Worm (Caenorhabditis elegans) whole organism, mixed stage, embryonic: ENCODE results near the gene F31A3.3.
"Not testable (repeated sequence)": the region's sequence is repeated elsewhere in the genome, so short reads cannot be mapped to it uniquely, and the experiment has no call there.

ENCODE experiments used
- M03D4.4 ChIP-seq: sonication (generic microtip); optimal IDR thresholded peaks from 2 replicates; lab custom pipeline; 2017; ENCODE audit warnings: mild to moderate bottlenecking, missing genetic modification characterization, missing compliant biosample characterization
- bed-3 ChIP-seq: fragments of 200-800 bp; sonication (Bioruptor generic); optimal IDR thresholded peaks from 3 replicates; lab custom pipeline; 2018; ENCODE audit warnings: mild to moderate bottlenecking, missing genetic modification characterization, moderate library complexity, missing compliant biosample characterization
- ceh-39 ChIP-seq: fragments of 150-350 bp; optimal IDR thresholded peaks from 2 replicates; lab custom pipeline; 2014; ENCODE audit warnings: missing biosample characterization, missing genetic modification characterization
- ces-1 ChIP-seq: fragments of 150-350 bp; optimal IDR thresholded peaks from 2 replicates; lab custom pipeline; 2014; ENCODE audit warnings: missing biosample characterization, missing genetic modification reagents, missing genetic modification characterization
- cnd-1 ChIP-seq: fragments of 200-800 bp; sonication (Bioruptor generic); optimal IDR thresholded peaks from 2 replicates; lab custom pipeline; 2018; ENCODE audit warnings: mild to moderate bottlenecking, missing genetic modification characterization, missing compliant biosample characterization
- drap-1 ChIP-seq: fragments of 200-800 bp; sonication (Bioruptor generic); optimal IDR thresholded peaks from 3 replicates; lab custom pipeline; 2018; ENCODE audit warnings: mild to moderate bottlenecking, missing genetic modification characterization, missing compliant biosample characterization
- elt-3 ChIP-seq: fragments of 150-350 bp; optimal IDR thresholded peaks from 2 replicates; lab custom pipeline; 2014; ENCODE audit warnings: missing biosample characterization, missing genetic modification characterization
- flh-1 ChIP-seq: fragments of 200-800 bp; sonication (Bioruptor generic); optimal IDR thresholded peaks from 2 replicates; lab custom pipeline; 2018; ENCODE audit warnings: mild to moderate bottlenecking, missing genetic modification characterization, moderate library complexity, missing compliant biosample characterization
- ham-2 ChIP-seq: fragments of 200-800 bp; sonication (Bioruptor generic); optimal IDR thresholded peaks from 2 replicates; lab custom pipeline; 2018; ENCODE audit warnings: mild to moderate bottlenecking, missing genetic modification characterization, missing compliant biosample characterization
- lin-13 ChIP-seq: fragments of 150-350 bp; optimal IDR thresholded peaks from 2 replicates; lab custom pipeline; 2014; ENCODE audit warnings: missing biosample characterization, missing genetic modification characterization
- lin-32 ChIP-seq: fragments of 200-800 bp; sonication (Bioruptor generic); optimal IDR thresholded peaks from 2 replicates; lab custom pipeline; 2018; ENCODE audit warnings: mild to moderate bottlenecking, missing genetic modification characterization, missing compliant biosample characterization
- lsy-2 ChIP-seq: fragments of 150-350 bp; optimal IDR thresholded peaks from 2 replicates; lab custom pipeline; 2014; ENCODE audit warnings: missing biosample characterization, missing genetic modification characterization
- mab-5 ChIP-seq: fragments of 150-350 bp; optimal IDR thresholded peaks from 2 replicates; lab custom pipeline; 2014; ENCODE audit warnings: missing biosample characterization, missing genetic modification characterization
- mep-1 ChIP-seq: fragments of 150-350 bp; optimal IDR thresholded peaks from 2 replicates; lab custom pipeline; 2017; ENCODE audit warnings: missing biosample characterization, missing genetic modification reagents, missing genetic modification characterization, inconsistent platforms
- mls-2 ChIP-seq: sonication (generic microtip); optimal IDR thresholded peaks from 2 replicates; lab custom pipeline; 2016; ENCODE audit warnings: mild to moderate bottlenecking, missing genetic modification characterization, moderate library complexity, missing compliant biosample characterization
- nhr-12 ChIP-seq: fragments of 150-350 bp; optimal IDR thresholded peaks from 2 replicates; lab custom pipeline; 2014; ENCODE audit warnings: missing biosample characterization, missing genetic modification characterization
- nhr-2 ChIP-seq: fragments of 150-350 bp; optimal IDR thresholded peaks from 2 replicates; lab custom pipeline; 2014; ENCODE audit warnings: missing biosample characterization, missing genetic modification characterization
- nhr-237 ChIP-seq: fragments of 150-350 bp; optimal IDR thresholded peaks from 2 replicates; lab custom pipeline; 2014; ENCODE audit warnings: missing biosample characterization, missing genetic modification characterization
- nhr-28 ChIP-seq: fragments of 150-350 bp; optimal IDR thresholded peaks from 2 replicates; lab custom pipeline; 2014; ENCODE audit warnings: missing biosample characterization, missing genetic modification characterization
- nhr-76 ChIP-seq: sonication (generic microtip); optimal IDR thresholded peaks from 2 replicates; lab custom pipeline; 2017; ENCODE audit warnings: missing biosample characterization, missing genetic modification characterization
- pha-4 ChIP-seq: fragments of 150-350 bp; optimal IDR thresholded peaks from 2 replicates; lab custom pipeline; 2018; ENCODE audit warnings: missing biosample characterization, missing genetic modification reagents, missing genetic modification characterization
- sem-2 ChIP-seq: fragments of 200-800 bp; sonication (Bioruptor generic); optimal IDR thresholded peaks from 2 replicates; lab custom pipeline; 2018; ENCODE audit warnings: mild to moderate bottlenecking, missing genetic modification characterization, missing compliant biosample characterization
- snpc-4 ChIP-seq: fragments of 150-350 bp; optimal IDR thresholded peaks from 2 replicates; lab custom pipeline; 2014; ENCODE audit warnings: missing biosample characterization, missing genetic modification characterization
- sptf-1 ChIP-seq: sonication (generic microtip); optimal IDR thresholded peaks from 2 replicates; lab custom pipeline; 2017; ENCODE audit warnings: mild to moderate bottlenecking, missing genetic modification characterization, moderate library complexity, missing compliant biosample characterization
- tbx-8 ChIP-seq: fragments of 200-800 bp; sonication (Bioruptor generic); optimal IDR thresholded peaks from 2 replicates; lab custom pipeline; 2018; ENCODE audit warnings: mild to moderate bottlenecking, missing genetic modification characterization, moderate library complexity, missing compliant biosample characterization
- unc-120 ChIP-seq: sonication (generic microtip); optimal IDR thresholded peaks from 2 replicates; lab custom pipeline; 2017; ENCODE audit warnings: missing genetic modification characterization, missing compliant biosample characterization; ENCODE audit not compliant: poor library complexity, severe bottlenecking
- unc-39 ChIP-seq: fragments of 150-350 bp; optimal IDR thresholded peaks from 2 replicates; lab custom pipeline; 2014; ENCODE audit warnings: missing biosample characterization, missing genetic modification characterization
- unc-62 ChIP-seq: fragments of 150-350 bp; optimal IDR thresholded peaks from 2 replicates; lab custom pipeline; 2014; ENCODE audit warnings: missing biosample characterization, missing genetic modification reagents, missing genetic modification characterization
- ztf-11 ChIP-seq: fragments of 150-350 bp; optimal IDR thresholded peaks from 2 replicates; lab custom pipeline; 2014; ENCODE audit warnings: missing biosample characterization, missing genetic modification characterization

Gene F31A3.3

DNA sequence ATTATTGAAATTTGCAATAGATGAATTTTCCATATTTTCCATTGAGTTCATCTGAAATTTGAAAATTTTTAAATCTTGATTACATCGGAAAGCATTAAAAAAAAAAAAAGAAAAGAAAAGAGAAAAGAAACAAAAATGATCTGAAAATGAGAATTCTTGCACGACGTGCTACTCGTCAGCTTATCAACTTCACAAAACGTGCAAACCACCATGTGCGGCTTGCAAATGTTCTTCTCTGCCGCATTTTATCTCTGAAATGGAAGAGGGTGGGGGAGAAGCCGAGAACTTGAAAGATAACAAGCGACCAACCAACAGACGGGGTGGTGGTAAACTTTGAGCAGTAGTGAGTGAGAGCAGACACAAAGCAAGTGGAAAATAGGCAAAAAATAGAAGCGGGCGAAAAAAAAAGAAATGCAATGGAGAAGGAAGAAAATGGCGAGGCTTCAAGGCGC, at the start of gene F31A3.3:
F31A3.3 (minus strand) TSS at position 51 of the 452 bp plus-strand sequence.
- TF ChIP-seq nhr-237 (no peak), snpc-4 (tag; lab: Kevin White, UChicago) (no peak), elt-3 (tag; lab: Kevin White, UChicago) (no peak), ham-2 (GFP tag; lab: Kevin White, UChicago) (no peak), nhr-12 (tag; lab: Kevin White, UChicago) (no peak), lin-32 (GFP tag; lab: Kevin White, UChicago) (no peak), nhr-76 (tag; lab: Kevin White, UChicago) (no peak), ztf-11 (tag; lab: Kevin White, UChicago) (no peak), mls-2 (tag; lab: Kevin White, UChicago) (no peak), M03D4.4 (no peak)

DNA sequence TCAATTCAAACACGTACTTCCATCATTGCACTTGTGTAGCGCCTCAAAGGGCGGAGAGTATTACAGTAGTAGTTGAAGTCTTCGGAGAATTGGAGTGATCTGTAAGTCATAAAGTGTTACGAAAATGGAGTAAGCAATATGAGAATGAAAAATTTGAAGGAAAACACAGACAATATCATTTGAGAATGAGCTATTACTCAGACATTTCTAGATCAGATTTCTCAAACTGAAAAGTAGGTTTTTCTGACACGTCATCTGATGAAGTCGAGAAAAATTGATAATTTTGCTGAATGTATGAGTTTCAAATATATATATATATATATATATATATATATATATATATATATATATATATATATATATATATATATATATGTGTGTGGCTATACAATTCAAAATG, 45.9 kb upstream of the F31A3.3 start, which contains the start of gene frpr-7:
frpr-7 (minus strand) TSS at position 101 of the 400 bp plus-strand sequence.
- TF ChIP-seq bed-3 (GFP tag; lab: Kevin White, UChicago) (no peak), ceh-39 (no peak), cnd-1 (no peak), pha-4 (tag; lab: Kevin White, UChicago) (no peak), nhr-28 (tag; lab: Kevin White, UChicago) (no peak), ces-1 (GFP tag; lab: Kevin White, UChicago) (no peak)
- TF ChIP-seq, all 35 proteins: peak for 0

DNA sequence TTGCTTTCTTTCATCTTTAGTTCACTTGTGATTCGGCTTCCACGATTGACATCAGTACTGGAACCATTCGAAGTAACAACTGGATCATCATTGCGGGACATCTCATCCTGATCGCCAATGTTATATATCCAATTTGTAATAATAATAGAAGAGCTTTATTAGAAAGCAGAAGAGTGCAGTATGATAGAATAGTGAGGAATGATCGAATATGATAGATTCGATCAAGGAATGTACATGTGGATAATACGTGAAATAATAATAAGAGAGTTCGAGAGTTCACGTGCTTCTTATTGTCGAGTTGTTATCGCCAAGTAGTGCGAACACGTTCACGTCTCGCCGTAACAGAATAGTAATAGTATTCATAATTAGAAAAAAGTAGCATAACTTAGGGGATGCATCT, 45.1 kb upstream of the F31A3.3 start, which contains the start of gene F39B3.3:
F39B3.3 (minus strand) TSS at position 101 of the 400 bp plus-strand sequence.
- TF ChIP-seq unc-62 (GFP tag; lab: Kevin White, UChicago); cnd-1; elt-3 (tag; lab: Kevin White, UChicago): not testable (repeated sequence)

DNA sequence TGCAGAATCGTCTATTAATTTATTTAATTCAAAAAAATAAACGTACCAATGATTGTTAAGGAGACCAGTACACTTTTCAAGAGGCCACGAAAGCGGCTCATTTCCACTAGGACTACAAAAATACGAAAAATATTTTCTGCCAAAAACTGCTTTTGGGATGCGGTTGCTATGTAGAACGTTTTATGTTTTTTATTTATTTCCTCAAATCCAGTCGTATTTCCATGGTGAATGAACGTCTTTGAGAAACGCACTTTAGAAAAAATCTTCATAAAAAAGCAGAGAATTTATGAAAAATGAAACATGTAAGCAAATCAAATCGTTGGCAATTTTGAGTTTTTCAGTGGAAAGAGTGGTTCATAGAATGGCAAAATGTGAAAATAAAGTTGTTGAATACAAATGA, 33.5 kb upstream of the F31A3.3 start, which contains the start of gene F39B3.7:
F39B3.7 (minus strand) TSS at position 101 of the 400 bp plus-strand sequence.
- no peak for TF ChIP-seq tbx-8 (GFP tag; lab: Kevin White, UChicago)
- TF ChIP-seq bed-3 (GFP tag; lab: Kevin White, UChicago), result no peak
- TF ChIP-seq ztf-11 (tag; lab: Kevin White, UChicago), result no peak
- no peak for TF ChIP-seq lin-13 (tag; lab: Kevin White, UChicago)
- TF ChIP-seq elt-3 (tag; lab: Kevin White, UChicago), result no peak
- TF ChIP-seq nhr-2 (tag; lab: Kevin White, UChicago), result no peak
- TF ChIP-seq unc-62 (GFP tag; lab: Kevin White, UChicago), result no peak
- no peak for TF ChIP-seq snpc-4 (tag; lab: Kevin White, UChicago)
- TF ChIP-seq sem-2 (GFP tag; lab: Kevin White, UChicago), result no peak
- no peak for TF ChIP-seq nhr-76 (tag; lab: Kevin White, UChicago)

DNA sequence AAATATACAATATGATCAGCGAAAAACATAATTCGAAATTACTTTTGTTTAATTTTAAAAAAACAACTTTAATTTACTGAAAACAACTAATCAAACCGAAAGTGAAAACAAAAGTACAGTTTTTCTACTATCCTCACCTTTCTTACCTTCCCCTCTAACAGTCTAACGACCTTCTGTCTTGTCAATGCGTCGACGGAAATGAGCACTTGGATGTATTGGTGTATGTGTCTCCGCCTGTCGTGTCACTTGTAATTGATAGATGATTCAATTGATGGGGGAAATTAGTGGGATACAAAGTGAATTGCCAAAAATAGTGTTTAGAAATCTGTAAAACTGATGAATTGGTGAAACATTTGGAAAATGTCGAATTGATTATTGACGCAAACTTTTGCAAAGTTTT, 29.5 kb upstream of the F31A3.3 start, which contains the start of gene F31A3.5:
F31A3.5 (minus strand) TSS at position 200 of the 400 bp plus-strand sequence.
- peak; percentile 39 for TF ChIP-seq nhr-2 (tag; lab: Kevin White, UChicago)
- peak; percentile 67 for TF ChIP-seq unc-62 (GFP tag; lab: Kevin White, UChicago)
- peak; percentile 17 for TF ChIP-seq ces-1 (GFP tag; lab: Kevin White, UChicago)
- no peak for TF ChIP-seq cnd-1
- TF ChIP-seq, all 35 proteins: peak for 3

DNA sequence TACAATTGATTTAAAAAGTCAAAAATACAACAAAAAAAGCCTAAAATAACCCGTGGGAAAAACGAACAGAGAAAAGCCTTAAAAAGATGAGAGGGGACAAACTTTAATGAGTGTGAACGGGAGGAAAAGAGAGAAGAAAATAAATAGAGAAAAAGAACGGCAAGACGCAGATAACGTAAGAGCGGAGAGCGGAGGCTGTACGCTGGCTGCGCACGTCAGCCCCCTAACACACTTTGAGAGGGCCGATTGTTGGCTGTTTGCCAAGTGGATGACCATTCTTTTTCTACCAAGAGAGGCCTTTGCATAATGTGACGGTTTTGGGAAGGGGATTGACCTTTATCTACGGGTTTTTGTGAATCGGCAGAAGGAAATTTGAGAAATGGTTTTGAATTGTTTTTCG, 28.3 kb upstream of the F31A3.3 start:
- TF ChIP-seq mls-2 (tag; lab: Kevin White, UChicago) (peak; percentile 32), drap-1 (no peak), ham-2 (GFP tag; lab: Kevin White, UChicago) (peak; percentile 52), sptf-1 (tag; lab: Kevin White, UChicago) (peak; percentile 29), ceh-39 (peak; percentile 15), nhr-2 (tag; lab: Kevin White, UChicago) (peak; percentile 37), ztf-11 (tag; lab: Kevin White, UChicago) (no peak), tbx-8 (GFP tag; lab: Kevin White, UChicago) (no peak), mep-1 (tag; lab: Kevin White, UChicago) (no peak), pha-4 (tag; lab: Kevin White, UChicago) (peak; percentile 22)

DNA sequence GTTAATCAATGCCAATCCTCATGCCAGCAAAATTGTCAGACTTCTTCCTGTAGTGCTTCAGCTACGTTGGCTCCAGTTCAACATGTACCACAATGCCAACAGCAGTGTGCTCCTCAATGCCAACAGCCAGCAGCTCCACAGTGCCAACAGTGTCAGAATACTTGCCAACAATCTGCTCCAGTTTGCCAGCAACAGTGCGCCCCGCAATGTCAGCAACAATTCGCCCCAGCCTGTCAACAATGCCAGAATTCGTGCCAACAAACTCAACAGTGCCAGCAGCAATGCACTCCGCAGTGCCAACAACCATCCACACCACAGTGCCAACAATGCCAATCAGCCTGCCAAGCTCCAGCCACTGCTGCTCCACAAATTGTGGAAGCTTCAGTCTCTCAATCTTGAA, 19.9 kb upstream of the F31A3.3 start:
- TF ChIP-seq cnd-1 (no peak), unc-39 (tag; lab: Kevin White, UChicago) (no peak), ham-2 (GFP tag; lab: Kevin White, UChicago) (no peak), mab-5 (tag; lab: Kevin White, UChicago) (no peak), lsy-2 (no peak), flh-1 (no peak), sem-2 (GFP tag; lab: Kevin White, UChicago) (no peak), nhr-28 (tag; lab: Kevin White, UChicago) (no peak), snpc-4 (tag; lab: Kevin White, UChicago) (no peak), lin-32 (GFP tag; lab: Kevin White, UChicago) (no peak), unc-120 (tag; lab: Kevin White, UChicago) (no peak), M03D4.4 (no peak), bed-3 (GFP tag; lab: Kevin White, UChicago) (no peak)
